Fruit fly (Drosophila melanogaster): ENCODE data around the gene Tsp.
A peak's percentile ranks its signal among the peaks of the same experiment; 100 is the strongest.

Tsp gene

dm6 chr2L:6667719-6668325 is 41.1 kb downstream of the Tsp start, which contains the start of gene Galt (continued):
- TF ChIP-seq CG13123 (GFP tag; optimal IDR thresholded peaks at IDR 0.05) (no peak), CG11504 (tag; optimal IDR thresholded peaks at IDR 0.05) (no peak), cas (GFP tag; IDR thresholded peaks at IDR 0.05) (no peak), unpg (GFP tag; optimal IDR thresholded peaks at IDR 0.05) (peak; percentile 39), Hsf (GFP tag; optimal IDR thresholded peaks at IDR 0.05) (no peak), CG31224 (GFP tag; IDR thresholded peaks at IDR 0.05) (no peak), ftz-f1 (GFP tag; optimal IDR thresholded peaks at IDR 0.05) (peak; percentile 22), Scr (GFP tag; IDR thresholded peaks at IDR 0.05; ENCODE audit: partially characterized antibody) (peak; percentile 77), Lim3 (GFP tag; IDR thresholded peaks at IDR 0.05) (no peak), rib (GFP tag; IDR thresholded peaks at IDR 0.05) (no peak), H15 (GFP tag; IDR thresholded peaks at IDR 0.05) (no peak), trh (GFP tag; optimal IDR thresholded peaks at IDR 0.05) (no peak), Med (GFP tag) (peak; percentile 78), luna (GFP tag; optimal IDR thresholded peaks at IDR 0.05) (no peak), gsb (GFP tag; IDR thresholded peaks at IDR 0.05) (no peak), ind (GFP tag; optimal IDR thresholded peaks at IDR 0.05) (no peak), zen2 (GFP tag; IDR thresholded peaks at IDR 0.05; ENCODE audit: partially characterized antibody) (peak; percentile 54; the same call in 2 of the 3 replicates), Ptx1 (GFP tag; IDR thresholded peaks at IDR 0.05) (no peak), fd102C (GFP tag; optimal IDR thresholded peaks at IDR 0.05) (no peak), CG12659 (GFP tag; optimal IDR thresholded peaks at IDR 0.05) (peak; percentile 46), PHDP (tag; optimal IDR thresholded peaks at IDR 0.05) (peak; percentile 64), Myb (GFP tag; optimal IDR thresholded peaks at IDR 0.05) (no peak), Meics (GFP tag; optimal IDR thresholded peaks at IDR 0.05) (peak; percentile 26), CG17385 (GFP tag; optimal IDR thresholded peaks at IDR 0.05) (peak; percentile 31), inv (GFP tag; IDR thresholded peaks at IDR 0.05; ENCODE audit: partially characterized antibody) (peak; percentile 52; the same call in 1 of the 2 replicates), CG15601 (tag; optimal IDR thresholded peaks at IDR 0.05) (peak; percentile 32), sob (GFP tag; IDR thresholded peaks at IDR 0.05) (peak; percentile 59; the same call in 1 of the 2 replicates), CG9817 (tag; optimal IDR thresholded peaks at IDR 0.05) (peak; percentile 31), pum (GFP tag; optimal IDR thresholded peaks at IDR 0.05) (no peak), nerfin-1 (tag; optimal IDR thresholded peaks at IDR 0.05) (peak; percentile 93), CG4424 (GFP tag; optimal IDR thresholded peaks at IDR 0.05) (peak; percentile 17), CG2678 (tag; optimal IDR thresholded peaks at IDR 0.05) (no peak), prd (optimal IDR thresholded peaks at IDR 0.05) (no peak), prd (GFP tag; IDR thresholded peaks at IDR 0.05) (0 out of 3 replicates have a peak, but pooled peaks have one; percentile 36), dmrt99B (tag; optimal IDR thresholded peaks at IDR 0.05) (no peak), Tbp (GFP tag; optimal IDR thresholded peaks at IDR 0.05) (no peak), sim (GFP tag; IDR thresholded peaks at IDR 0.05) (no peak)

DNA sequence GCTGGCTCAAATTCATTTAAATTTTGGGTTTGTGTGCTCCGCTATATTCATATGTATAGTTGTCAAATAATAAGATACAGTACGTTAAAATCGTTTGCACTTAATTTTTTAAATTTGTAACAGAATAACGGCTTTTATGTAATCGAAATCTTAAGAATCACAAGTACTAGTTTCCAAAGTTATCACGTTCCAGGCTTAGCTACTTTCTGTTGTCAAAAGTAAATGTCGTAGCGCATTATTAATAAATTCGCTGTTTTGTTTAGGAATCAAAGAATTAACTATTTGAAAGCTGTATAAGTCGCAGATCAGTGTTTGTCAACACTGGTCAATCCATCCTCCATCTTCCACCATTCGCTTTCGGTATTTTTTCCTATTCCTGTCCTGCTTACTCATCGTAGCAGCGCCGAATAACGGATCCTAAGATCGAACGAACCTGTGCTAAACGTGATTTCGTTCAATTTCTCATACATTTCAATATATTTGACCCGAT is 45.3 kb downstream of the Tsp start, which contains the start of the genes CG13771, CG34310 and cup:
Gene CG13771, minus strand, starts transcription at position 51 of the 490 bp plus-strand sequence.
Gene CG34310, plus strand, starts transcription at position 103 of the 490 bp plus-strand sequence.
Gene cup, plus strand, starts transcription at position 103 of the 490 bp plus-strand sequence.
- TF ChIP-seq CG10267 (tag; optimal IDR thresholded peaks at IDR 0.05) (peak; percentile 81), Myb (GFP tag; optimal IDR thresholded peaks at IDR 0.05) (peak; percentile 60), CG11093 (GFP tag; IDR thresholded peaks at IDR 0.05) (no peak), Pdp1 (GFP tag; optimal IDR thresholded peaks at IDR 0.05) (peak in 1 of 2 experiments; percentile 60), B-H2 (GFP tag; optimal IDR thresholded peaks at IDR 0.05) (no peak), Dp (GFP tag; optimal IDR thresholded peaks at IDR 0.05) (peak; percentile 17), pzg (GFP tag; optimal IDR thresholded peaks at IDR 0.05) (peak; percentile 9), CG3995 (GFP tag; optimal IDR thresholded peaks at IDR 0.05) (peak; percentile 26), Doc3 (GFP tag; IDR thresholded peaks at IDR 0.05; ENCODE audit: partially characterized antibody) (no peak), CG9797 (GFP tag; optimal IDR thresholded peaks at IDR 0.05) (peak; percentile 2), gfzf (GFP tag; optimal IDR thresholded peaks at IDR 0.05) (peak; percentile 23), stwl (tag; optimal IDR thresholded peaks at IDR 0.05) (peak; percentile 74), Ets97D (GFP tag; optimal IDR thresholded peaks at IDR 0.05) (peak; percentile 18), Med (GFP tag) (peak; percentile 26), Awh (GFP tag; IDR thresholded peaks at IDR 0.05) (0 out of 2 replicates have a peak, but pooled peaks have one; percentile 9), phol (tag; optimal IDR thresholded peaks at IDR 0.05) (peak; percentile 84)
